Worm (Caenorhabditis elegans): ENCODE measurements around the gene W02H5.19.
"Not testable (repeated sequence)": the region's sequence is repeated elsewhere in the genome, so short reads cannot be mapped to it uniquely, and the experiment has no call there.

W02H5.19 gene

DNA sequence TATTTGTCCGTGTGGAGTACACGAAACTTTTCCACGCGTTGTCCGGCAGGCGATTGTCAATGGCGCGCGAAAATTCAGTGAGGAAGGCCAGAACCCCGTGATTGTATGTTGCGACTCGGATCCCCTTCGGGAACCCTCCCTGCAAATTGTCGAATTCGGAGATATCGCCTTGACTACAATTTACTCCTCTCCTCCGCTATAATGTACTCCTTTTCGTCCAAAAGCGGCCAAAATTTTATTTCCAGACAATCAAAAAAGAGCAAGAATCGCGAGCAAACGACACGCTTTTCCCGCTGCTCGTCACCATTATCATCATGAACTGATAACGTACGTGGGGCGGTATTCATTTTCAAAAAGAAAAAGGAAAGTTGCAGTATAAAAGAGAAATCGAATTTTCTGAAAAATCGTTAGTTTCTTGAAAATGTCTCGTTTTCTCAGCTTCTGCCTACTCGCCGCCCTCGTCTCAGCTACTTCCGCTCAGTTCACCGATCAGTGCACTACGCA lies 46.5 kb upstream of the W02H5.19 start, which contains the start of gene irg-3:
irg-3 (plus strand) TSS at position 419 of the 504 bp plus-strand sequence.
- TF ChIP-seq nhr-80 (tag; optimal IDR thresholded peaks at IDR 0.05) = peak; percentile 57
- TF ChIP-seq dox-1 (GFP tag; IDR thresholded peaks at IDR 0.05) = 0 out of 2 replicates have a peak, but pooled peaks have one; percentile 26
- TF ChIP-seq lin-26 (GFP tag; IDR thresholded peaks at IDR 0.05) = no peak

DNA sequence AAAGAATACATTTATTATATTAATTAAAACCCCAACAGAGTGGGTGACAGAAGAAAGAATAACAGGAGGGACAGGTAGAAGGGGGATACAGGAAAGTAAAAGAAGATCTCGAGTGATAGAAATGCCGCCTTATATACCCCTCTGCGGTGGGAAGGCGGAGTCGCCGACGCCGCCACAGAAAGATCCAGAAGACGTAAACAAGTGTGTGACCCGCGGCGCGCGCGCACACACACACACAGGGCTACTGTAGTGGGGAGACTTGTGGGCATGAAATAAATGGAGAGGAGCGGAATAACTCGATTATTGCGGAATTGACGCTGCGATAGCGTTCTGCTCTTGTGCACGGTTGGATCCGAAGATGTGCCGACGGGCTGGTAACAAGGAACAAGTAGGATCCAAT lies 43.0 kb upstream of the W02H5.19 start:
- no peak for TF ChIP-seq sdz-38 (tag; optimal IDR thresholded peaks at IDR 0.05)
- peak; percentile 54; the same call in 1 of the 2 replicates for TF ChIP-seq madf-6 (GFP tag; IDR thresholded peaks at IDR 0.05)
- peak; percentile 32; the same call in 1 of the 2 replicates for TF ChIP-seq madf-8 (GFP tag; conservative IDR thresholded peaks at IDR 0.05)
- peak; percentile 22; the same call in 1 of the 2 replicates for TF ChIP-seq dox-1 (GFP tag; IDR thresholded peaks at IDR 0.05)
- TF ChIP-seq ztf-6 (GFP tag; IDR thresholded peaks at IDR 0.05) = no peak
- no peak for TF ChIP-seq ztf-28 (GFP tag; IDR thresholded peaks at IDR 0.05)
- peak; percentile 70 for TF ChIP-seq hsf-1 (GFP tag; IDR thresholded peaks at IDR 0.05)
- no peak for TF ChIP-seq B0019.2 (GFP tag; conservative IDR thresholded peaks at IDR 0.05)
- TF ChIP-seq nfya-1 (tag; optimal IDR thresholded peaks at IDR 0.05; ENCODE audit: borderline replicate concordance, insufficient read depth) = no peak
- TF ChIP-seq zfh-2 (GFP tag; conservative IDR thresholded peaks at IDR 0.05) = 0 out of 2 replicates have a peak, but pooled peaks have one; percentile 34

DNA sequence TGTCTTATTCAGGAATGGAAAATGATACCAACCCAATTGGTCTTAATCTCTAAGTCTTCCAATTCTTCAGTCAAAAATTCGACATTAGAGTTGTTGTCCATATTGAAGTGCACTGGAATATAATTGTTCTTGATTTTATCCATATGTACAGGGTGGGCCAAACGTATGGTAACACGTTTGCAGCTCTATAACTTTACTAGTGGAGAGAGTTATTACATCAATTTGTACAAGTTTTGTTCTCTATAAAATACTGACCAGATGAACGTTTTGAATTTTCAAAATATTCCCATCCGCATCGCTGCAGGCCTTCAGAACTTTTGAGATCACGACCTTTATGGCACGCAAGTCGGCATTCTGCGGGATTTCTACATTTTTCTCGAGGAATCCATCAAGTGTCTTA lies 39.9 kb upstream of the W02H5.19 start, which contains the start of gene F53E10.5:
F53E10.5 (minus strand) TSS at position 101 of the 400 bp plus-strand sequence.
- not testable (repeated sequence) for TF ChIP-seq B0261.1 (tag; optimal IDR thresholded peaks at IDR 0.05); him-1 (tag; optimal IDR thresholded peaks at IDR 0.05); hmg-20 (GFP tag; IDR thresholded peaks at IDR 0.05)

DNA sequence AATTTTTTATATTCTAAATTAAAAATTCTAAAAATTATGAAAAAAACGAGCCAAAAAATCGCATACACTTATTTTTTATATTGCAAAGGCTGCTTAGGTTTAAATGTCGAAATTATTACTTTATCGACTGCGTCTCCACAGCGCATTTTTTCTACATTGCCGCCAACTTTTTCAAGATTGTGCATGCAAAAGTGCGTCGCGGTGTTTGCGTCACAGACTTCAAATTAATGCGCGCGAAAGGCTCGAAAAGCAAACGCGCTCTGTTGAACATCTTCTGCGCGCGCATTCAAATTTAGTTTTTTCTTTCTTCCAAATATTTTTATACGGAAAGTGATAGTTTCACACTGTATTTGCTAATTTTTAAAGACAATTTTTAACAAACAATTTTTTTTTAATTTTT lies 38.1 kb upstream of the W02H5.19 start:
- peak; percentile 78 for TF ChIP-seq athp-1 (tag; optimal IDR thresholded peaks at IDR 0.05)
- TF ChIP-seq ztf-3 (GFP tag; optimal IDR thresholded peaks at IDR 0.05) = no peak
- peak; percentile 58 to 97 (median 64) for TF ChIP-seq lin-35 (GFP tag; optimal IDR thresholded peaks at IDR 0.05)
- peak; percentile 66 for TF ChIP-seq Y67H2A.10 (GFP tag; conservative IDR thresholded peaks at IDR 0.05)
- TF ChIP-seq mel-28 (tag; optimal IDR thresholded peaks at IDR 0.05; ENCODE audit: borderline replicate concordance) = no peak
- peak; percentile 45 for TF ChIP-seq D2030.7 (GFP tag; IDR thresholded peaks at IDR 0.05)
- peak; percentile 88 for TF ChIP-seq Y53G8AR.9 (GFP tag; conservative IDR thresholded peaks at IDR 0.05)
- TF ChIP-seq B0336.3 (GFP tag; IDR thresholded peaks at IDR 0.05) = peak; percentile 75
- TF ChIP-seq cebp-2 (GFP tag; IDR thresholded peaks at IDR 0.05) = 0 out of 2 replicates have a peak, but pooled peaks have one; percentile 58
- no peak for TF ChIP-seq aptf-3 (GFP tag; IDR thresholded peaks at IDR 0.05)
- peak; percentile 48 for TF ChIP-seq atf-7 (tag; optimal IDR thresholded peaks at IDR 0.05)
- peak; percentile 22 for TF ChIP-seq B0035.1 (tag; optimal IDR thresholded peaks at IDR 0.05)
- peak; percentile 98 for TF ChIP-seq lin-54 (GFP tag; optimal IDR thresholded peaks at IDR 0.05)
- 0 out of 2 replicates have a peak, but pooled peaks have one; percentile 38 for TF ChIP-seq egl-44 (GFP tag; IDR thresholded peaks at IDR 0.05)
- peak; percentile 53; the same call in 1 of the 2 replicates for TF ChIP-seq aptf-2 (GFP tag; conservative IDR thresholded peaks at IDR 0.05)
- peak; percentile 55 for TF ChIP-seq tbp1 (GFP tag; optimal IDR thresholded peaks at IDR 0.05)
- TF ChIP-seq F52B5.7 (tag; optimal IDR thresholded peaks at IDR 0.05) = no peak
- TF ChIP-seq lin-26 (GFP tag; IDR thresholded peaks at IDR 0.05) = peak; percentile 51; the same call in 1 of the 2 replicates
- TF ChIP-seq F39B2.1 (GFP tag; IDR thresholded peaks at IDR 0.05) = no peak
- peak; percentile 80 for TF ChIP-seq madf-6 (GFP tag; IDR thresholded peaks at IDR 0.05)
- TF ChIP-seq ccch-3 (GFP tag; optimal IDR thresholded peaks at IDR 0.05) = no peak
- TF ChIP-seq madf-3 (GFP tag; IDR thresholded peaks at IDR 0.05) = peak; percentile 81; the same call in 1 of the 2 replicates
- peak; percentile 70; the same call in 1 of the 2 replicates for TF ChIP-seq ceh-91 (GFP tag; IDR thresholded peaks at IDR 0.05)
- peak; percentile 37 for TF ChIP-seq F22D6.2 (tag; optimal IDR thresholded peaks at IDR 0.05)
- 0 out of 2 replicates have a peak, but pooled peaks have one; percentile 71 for TF ChIP-seq egl-18 (GFP tag; IDR thresholded peaks at IDR 0.05)
- TF ChIP-seq unc-62 (GFP tag; optimal IDR thresholded peaks at IDR 0.05) = no peak
- peak; percentile 69; the same call in 1 of the 2 replicates for TF ChIP-seq let-526 (GFP tag; IDR thresholded peaks at IDR 0.05)
- peak; percentile 67 for TF ChIP-seq madf-8 (GFP tag; conservative IDR thresholded peaks at IDR 0.05)
- no peak for TF ChIP-seq ztf-25 (GFP tag; IDR thresholded peaks at IDR 0.05)
- peak; percentile 92 for TF ChIP-seq nfyb-1 (GFP tag; IDR thresholded peaks at IDR 0.05)
